Worm (Caenorhabditis elegans) whole organism, L4 larva: Measurements from ENCODE around the gene srj-21.

Source experiments
- F26F4.8 ChIP-seq: fragments of 200-800 bp; sonication (Bioruptor generic); conservative IDR thresholded peaks from 2 replicates; pipeline ENCODE4 v1.3.6; 2022; ENCODE audit warnings: missing genetic modification characterization, missing compliant biosample characterization
- F37D6.2 ChIP-seq: sonication (generic microtip); optimal IDR thresholded peaks from 2 replicates; lab custom pipeline; 2016; ENCODE audit warnings: mild to moderate bottlenecking, missing genetic modification characterization, missing compliant biosample characterization
- Y105C5A.15 ChIP-seq: fragments of 200-800 bp; sonication (Bioruptor generic); IDR thresholded peaks from 2 replicates; pipeline ENCODE4 v1.3.6; 2022; ENCODE audit warnings: missing genetic modification characterization, missing compliant biosample characterization
- aha-1 ChIP-seq: fragments of 150-350 bp; peaks from one replicate; lab custom pipeline; 2014; ENCODE audit warnings: missing biosample characterization, missing genetic modification characterization
- ama-1 ChIP-seq: fragments of 150-350 bp; optimal IDR thresholded peaks from 2 replicates; lab custom pipeline; 2014; ENCODE audit warnings: inconsistent platforms, mixed read lengths
- ceh-20 ChIP-seq: fragments of 200-800 bp; sonication (Bioruptor generic); IDR thresholded peaks from 2 replicates; pipeline ENCODE4 v1.3.6; 2022; ENCODE audit warnings: missing genetic modification reagents, missing genetic modification characterization, missing compliant biosample characterization
- ceh-44 ChIP-seq: fragments of 200-800 bp; sonication (Bioruptor generic); IDR thresholded peaks from 2 replicates; pipeline ENCODE4 v1.3.6; 2022; ENCODE audit warnings: missing genetic modification reagents, missing genetic modification characterization, missing compliant biosample characterization
- ceh-82 ChIP-seq: sonication (generic microtip); optimal IDR thresholded peaks from 2 replicates; lab custom pipeline; 2017; ENCODE audit warnings: missing biosample characterization, missing genetic modification characterization
- ctbp-1 ChIP-seq: fragments of 200-800 bp; sonication (Bioruptor generic); IDR thresholded peaks from 2 replicates; pipeline ENCODE4 v1.3.6; 2022; ENCODE audit warnings: missing genetic modification reagents, missing genetic modification characterization, missing compliant biosample characterization
- egl-27 ChIP-seq: sonication (generic microtip); optimal IDR thresholded peaks from 3 replicates; lab custom pipeline; 2017; ENCODE audit warnings: missing biosample characterization, missing genetic modification reagents, missing genetic modification characterization
- fos-1 ChIP-seq: fragments of 150-350 bp; optimal IDR thresholded peaks from 2 replicates; lab custom pipeline; 2014; ENCODE audit warnings: missing biosample characterization, missing genetic modification characterization
- hlh-30 ChIP-seq: sonication (generic microtip); optimal IDR thresholded peaks from 2 replicates; lab custom pipeline; 2017; ENCODE audit warnings: antibody characterized with exemption, mild to moderate bottlenecking, missing genetic modification characterization, missing compliant biosample characterization; ENCODE audit not compliant: insufficient read depth
- jun-1 ChIP-seq: fragments of 150-350 bp; optimal IDR thresholded peaks from 2 replicates; lab custom pipeline; 2014; ENCODE audit warnings: missing biosample characterization, missing genetic modification reagents, missing genetic modification characterization
- lin-29 ChIP-seq: fragments of 200-800 bp; sonication (Bioruptor generic); IDR thresholded peaks from 2 replicates; pipeline ENCODE4 v1.3.6; 2022; ENCODE audit warnings: missing genetic modification reagents, missing genetic modification characterization, missing compliant biosample characterization
- lsy-2 ChIP-seq, 2 experiments: fragments of 150-350 bp in 1 of 2; sonication (generic microtip) in 1 of 2; optimal IDR thresholded peaks; 2 replicates each; lab custom pipeline; 2014 to 2017; ENCODE audit warnings: missing biosample characterization in 2 of 2, missing genetic modification characterization in 2 of 2
- madf-9 ChIP-seq: fragments of 200-800 bp; sonication (Bioruptor generic); conservative IDR thresholded peaks from 2 replicates; pipeline ENCODE4 v1.3.6; 2022; ENCODE audit warnings: missing genetic modification reagents, missing genetic modification characterization, missing compliant biosample characterization
- mdl-1 ChIP-seq, 2 experiments: fragments of 150-350 bp in 1 of 2; sonication (generic microtip) in 1 of 2; optimal IDR thresholded peaks; 2 replicates each; lab custom pipeline; 2014 to 2017; ENCODE audit warnings: missing biosample characterization in 2 of 2, missing genetic modification characterization in 2 of 2
- mdt-29 ChIP-seq: fragments of 200-800 bp; sonication (Bioruptor generic); IDR thresholded peaks from 2 replicates; pipeline ENCODE4 v1.3.6; 2022; ENCODE audit warnings: missing genetic modification reagents, missing genetic modification characterization, missing compliant biosample characterization
- mep-1 ChIP-seq: fragments of 150-350 bp; sonication (generic microtip); optimal IDR thresholded peaks from 3 replicates; lab custom pipeline; 2014; ENCODE audit warnings: missing biosample characterization, missing genetic modification characterization
- mxl-3 ChIP-seq: fragments of 200-800 bp; sonication (Bioruptor generic); optimal IDR thresholded peaks from 2 replicates; lab custom pipeline; 2018; ENCODE audit warnings: mild to moderate bottlenecking, missing genetic modification characterization, missing compliant biosample characterization
- nhr-111 ChIP-seq: fragments of 200-800 bp; sonication (Bioruptor generic); optimal IDR thresholded peaks from 2 replicates; lab custom pipeline; 2018; ENCODE audit warnings: mild to moderate bottlenecking, missing genetic modification characterization, missing compliant biosample characterization
- nhr-237 ChIP-seq: sonication (generic microtip); optimal IDR thresholded peaks from 2 replicates; lab custom pipeline; 2017; ENCODE audit warnings: missing biosample characterization, missing genetic modification characterization
- nhr-25 ChIP-seq: sonication (generic microtip); optimal IDR thresholded peaks from 2 replicates; lab custom pipeline; 2017; ENCODE audit warnings: missing genetic modification characterization, mild to moderate bottlenecking, missing compliant biosample characterization, antibody characterized with exemption, moderate library complexity, borderline replicate concordance; ENCODE audit not compliant: insufficient read depth
- nhr-28 ChIP-seq: fragments of 150-350 bp; optimal IDR thresholded peaks from 2 replicates; lab custom pipeline; 2014; ENCODE audit warnings: missing biosample characterization, missing genetic modification characterization
- pha-4 ChIP-seq, 2 experiments: fragments of 150-350 bp in 1 of 2; fragments of 200-800 bp in 1 of 2; sonication (Bioruptor generic) in 1 of 2; IDR thresholded peaks in 1 of 2; optimal IDR thresholded peaks in 1 of 2; 2 replicates each; pipeline versions ENCODE4 v1.3.6 to Lab custom; 2014 to 2022; ENCODE audit warnings: missing genetic modification characterization in 2 of 2, missing genetic modification reagents in 2 of 2, missing biosample characterization in 1 of 2, missing compliant biosample characterization in 1 of 2
- pqm-1 ChIP-seq: sonication (generic microtip); optimal IDR thresholded peaks from 2 replicates; lab custom pipeline; 2017; ENCODE audit warnings: missing biosample characterization, missing genetic modification characterization
- rbr-2 ChIP-seq: sonication (generic microtip); optimal IDR thresholded peaks from 2 replicates; lab custom pipeline; 2016; ENCODE audit warnings: missing genotype, missing genetic modification characterization, missing compliant biosample characterization
- sdz-12 ChIP-seq: fragments of 200-800 bp; sonication (Bioruptor generic); optimal IDR thresholded peaks from 2 replicates; lab custom pipeline; 2018; ENCODE audit warnings: mild to moderate bottlenecking, missing genetic modification characterization, missing compliant biosample characterization
- skn-1 ChIP-seq: fragments of 150-350 bp; optimal IDR thresholded peaks from 2 replicates; lab custom pipeline; 2014; ENCODE audit warnings: missing biosample characterization, missing genetic modification characterization
- unc-62 ChIP-seq, 3 experiments: fragments of 150-350 bp in 1 of 3; sonication (generic microtip); optimal IDR thresholded peaks in 2 of 3; peaks in 1 of 3; 1 replicate in 1 of 3; 2 replicates in 2 of 3; lab custom pipeline; 2014 to 2017; ENCODE audit warnings: missing biosample characterization in 3 of 3, missing genetic modification characterization in 3 of 3, missing genetic modification reagents in 3 of 3, missing genotype in 1 of 3
- zag-1 ChIP-seq: fragments of 150-350 bp; optimal IDR thresholded peaks from 2 replicates; lab custom pipeline; 2014; ENCODE audit warnings: missing biosample characterization, missing genetic modification characterization
- zip-2 ChIP-seq: fragments of 150-350 bp; optimal IDR thresholded peaks from 2 replicates; lab custom pipeline; 2014; ENCODE audit warnings: missing biosample characterization, missing genetic modification characterization
- ztf-11 ChIP-seq: fragments of 150-350 bp; optimal IDR thresholded peaks from 2 replicates; lab custom pipeline; 2014; ENCODE audit warnings: missing biosample characterization, missing genetic modification characterization

The srj-21 gene

ce11 chrV:10750630-10751029, 5.5 kb downstream of the srj-21 start, which contains the start of gene F28H7.3 (continued):
- TF ChIP-seq pha-4 (GFP tag; IDR thresholded peaks at IDR 0.05; lab: Robert Waterston, UW) (no peak), pha-4 (tag; optimal IDR thresholded peaks at IDR 0.05; lab: Kevin White, UChicago) (no peak), mdt-29 (GFP tag; lab: Robert Waterston, UW) (no peak), hlh-30 (tag; lab: Kevin White, UChicago) (no peak), ama-1 (no peak), ceh-82 (no peak), ztf-11 (tag; lab: Kevin White, UChicago) (no peak), ceh-20 (GFP tag; lab: Robert Waterston, UW) (no peak), F37D6.2 (tag; lab: Kevin White, UChicago) (no peak), lsy-2 (tag; optimal IDR thresholded peaks at IDR 0.05; lab: Kevin White, UChicago) (no peak), fos-1 (tag; lab: Kevin White, UChicago) (no peak), zip-2 (no peak), mxl-3 (GFP tag; lab: Kevin White, UChicago) (peak; percentile 46), egl-27 (tag; lab: Kevin White, UChicago) (no peak), pqm-1 (tag; lab: Kevin White, UChicago) (peak; percentile 94), zag-1 (tag; lab: Kevin White, UChicago) (no peak)
- TF ChIP-seq, all 104 proteins: peak for 12

- TF ChIP-seq lin-29 (GFP tag; lab: Robert Waterston, UW) (no peak), rbr-2 (tag; lab: Kevin White, UChicago) (no peak), nhr-237 (tag; lab: Kevin White, UChicago) (no peak)
Measured at ce11 chrV:10754050-10754449, 8.9 kb downstream of the srj-21 start, which contains the start of gene F28H7.7. Gene F28H7.7, minus strand, starts transcription at chrV:10754150.

- TF ChIP-seq aha-1 (tag; lab: Kevin White, UChicago), result no peak
Measured at ce11 chrV:10756698-10757097, 11.6 kb downstream of the srj-21 start, which contains the start of gene irld-6. Gene irld-6, minus strand, starts transcription at chrV:10756798.

- TF ChIP-seq nhr-28, result peak; percentile 8
- peak; percentile 24 for TF ChIP-seq hlh-30 (tag; lab: Kevin White, UChicago)
- TF ChIP-seq ceh-44 (GFP tag; lab: Robert Waterston, UW), result no peak
- TF ChIP-seq mep-1 (tag; lab: Kevin White, UChicago), result peak; percentile 10
- TF ChIP-seq aha-1 (tag; lab: Kevin White, UChicago), result peak; percentile 22
- no peak for TF ChIP-seq madf-9
- no peak for TF ChIP-seq sdz-12 (GFP tag; lab: Kevin White, UChicago)
- TF ChIP-seq ctbp-1 (GFP tag; lab: Robert Waterston, UW), result no peak
- no peak for TF ChIP-seq pha-4 (GFP tag; IDR thresholded peaks at IDR 0.05; lab: Robert Waterston, UW)
- no peak for TF ChIP-seq pha-4 (tag; optimal IDR thresholded peaks at IDR 0.05; lab: Kevin White, UChicago)
- TF ChIP-seq nhr-25 (tag; lab: Kevin White, UChicago), result peak; percentile 73
- TF ChIP-seq nhr-111 (GFP tag; lab: Kevin White, UChicago), result no peak
- no peak for TF ChIP-seq Y105C5A.15 (GFP tag; lab: Robert Waterston, UW)
- peak in 1 of 2 experiments; percentile 48 for TF ChIP-seq mdl-1 (tag; optimal IDR thresholded peaks at IDR 0.05; lab: Kevin White, UChicago)
- no peak for TF ChIP-seq skn-1 (tag; lab: Kevin White, UChicago)
- peak; percentile 3 for TF ChIP-seq mxl-3 (GFP tag; lab: Kevin White, UChicago)
- peak in 1 of 2 experiments; percentile 44 for TF ChIP-seq unc-62 (GFP tag; optimal IDR thresholded peaks at IDR 0.05 in 1 of 2; lab: Kevin White, UChicago)
- TF ChIP-seq unc-62 (tag; optimal IDR thresholded peaks at IDR 0.05; lab: Kevin White, UChicago), result no peak
Measured at ce11 chrV:10757128-10757527, 12.0 kb downstream of the srj-21 start.

ce11 chrV:10758658-10759057, 13.5 kb downstream of the srj-21 start, which contains the start of gene F28H7.8:
Gene F28H7.8, plus strand, starts transcription at chrV:10758958.
- TF ChIP-seq unc-62 (GFP tag; optimal IDR thresholded peaks at IDR 0.05 in 1 of 2; lab: Kevin White, UChicago), result peak in 1 of 2 experiments; percentile 38
- TF ChIP-seq unc-62 (tag; optimal IDR thresholded peaks at IDR 0.05; lab: Kevin White, UChicago), result no peak
- no peak for TF ChIP-seq jun-1 (tag; lab: Kevin White, UChicago)
- no peak for TF ChIP-seq F26F4.8 (GFP tag; lab: Robert Waterston, UW)
- TF ChIP-seq egl-27 (tag; lab: Kevin White, UChicago), result no peak
